Worm (Caenorhabditis elegans) whole organism, late embryonic: ENCODE results near the gene lgc-43.

Experiments
- F13H6.1 ChIP-seq: sonication (generic microtip); optimal IDR thresholded peaks from 2 replicates; lab custom pipeline; 2016; ENCODE audit warnings: missing genetic modification characterization, missing compliant biosample characterization
- K02D7.2 ChIP-seq: sonication (generic microtip); optimal IDR thresholded peaks from 2 replicates; lab custom pipeline; 2017; ENCODE audit warnings: mild to moderate bottlenecking, missing genetic modification characterization, missing compliant biosample characterization
- T23F11.4 ChIP-seq: fragments of 200-800 bp; sonication (Bioruptor generic); optimal IDR thresholded peaks from 2 replicates; lab custom pipeline; 2018; ENCODE audit warnings: mild to moderate bottlenecking, missing genetic modification characterization, missing compliant biosample characterization
- Y22D7AL.16 ChIP-seq: sonication (generic microtip); optimal IDR thresholded peaks from 2 replicates; lab custom pipeline; 2016; ENCODE audit warnings: missing genetic modification characterization, missing compliant biosample characterization
- ahr-1 ChIP-seq: sonication (generic microtip); optimal IDR thresholded peaks from 2 replicates; lab custom pipeline; 2016; ENCODE audit warnings: missing genetic modification characterization, missing compliant biosample characterization
- ama-1 ChIP-seq: fragments of 150-350 bp; optimal IDR thresholded peaks from 2 replicates; lab custom pipeline; 2014
- ceh-18 ChIP-seq: sonication (generic microtip); optimal IDR thresholded peaks from 2 replicates; lab custom pipeline; 2016; ENCODE audit warnings: missing genetic modification characterization, missing compliant biosample characterization
- ceh-19 ChIP-seq: fragments of 200-800 bp; sonication (Bioruptor generic); optimal IDR thresholded peaks from 2 replicates; lab custom pipeline; 2018; ENCODE audit warnings: mild to moderate bottlenecking, missing genetic modification characterization, missing compliant biosample characterization
- ceh-24 ChIP-seq: sonication (generic microtip); optimal IDR thresholded peaks from 2 replicates; lab custom pipeline; 2016; ENCODE audit warnings: mild to moderate bottlenecking, missing genetic modification characterization, missing compliant biosample characterization
- ceh-30 ChIP-seq: fragments of 150-350 bp; optimal IDR thresholded peaks from 2 replicates; lab custom pipeline; 2014; ENCODE audit warnings: missing biosample characterization, missing genetic modification characterization
- ceh-31 ChIP-seq: sonication (generic microtip); optimal IDR thresholded peaks from 2 replicates; lab custom pipeline; 2016; ENCODE audit warnings: missing genetic modification characterization, missing compliant biosample characterization
- ceh-34 ChIP-seq: sonication (generic microtip); optimal IDR thresholded peaks from 2 replicates; lab custom pipeline; 2016; ENCODE audit warnings: mild to moderate bottlenecking, missing genetic modification characterization, missing compliant biosample characterization
- ceh-48 ChIP-seq: sonication (generic microtip); optimal IDR thresholded peaks from 2 replicates; lab custom pipeline; 2016; ENCODE audit warnings: missing genetic modification characterization, inconsistent platforms, missing compliant biosample characterization
- ceh-6 ChIP-seq: fragments of 200-800 bp; sonication (Bioruptor generic); optimal IDR thresholded peaks from 2 replicates; lab custom pipeline; 2018; ENCODE audit warnings: mild to moderate bottlenecking, missing genetic modification characterization, missing compliant biosample characterization
- ceh-9 ChIP-seq: sonication (generic microtip); optimal IDR thresholded peaks from 2 replicates; lab custom pipeline; 2016; ENCODE audit warnings: mild to moderate bottlenecking, missing genetic modification characterization, inconsistent platforms, missing compliant biosample characterization
- che-1 ChIP-seq: sonication (generic microtip); optimal IDR thresholded peaks from 2 replicates; lab custom pipeline; 2016; ENCODE audit warnings: mild to moderate bottlenecking, missing genetic modification characterization, missing compliant biosample characterization
- ets-4 ChIP-seq: sonication (generic microtip); optimal IDR thresholded peaks from 2 replicates; lab custom pipeline; 2016; ENCODE audit warnings: missing genetic modification characterization, missing compliant biosample characterization
- eyg-1 ChIP-seq: sonication (generic microtip); optimal IDR thresholded peaks from 2 replicates; lab custom pipeline; 2016; ENCODE audit warnings: missing genotype, missing genetic modification characterization, missing compliant biosample characterization
- fax-1 ChIP-seq: sonication (generic microtip); optimal IDR thresholded peaks from 2 replicates; lab custom pipeline; 2016; ENCODE audit warnings: missing genotype, missing genetic modification characterization, missing compliant biosample characterization
- fkh-10 ChIP-seq: fragments of 150-350 bp; optimal IDR thresholded peaks from 2 replicates; lab custom pipeline; 2014; ENCODE audit warnings: missing biosample characterization, missing genetic modification reagents, missing genetic modification characterization
- gmeb-2 ChIP-seq: sonication (generic microtip); optimal IDR thresholded peaks from 2 replicates; lab custom pipeline; 2016; ENCODE audit warnings: missing genetic modification characterization, inconsistent platforms, missing compliant biosample characterization
- hlh-13 ChIP-seq: fragments of 200-800 bp; sonication (Bioruptor generic); optimal IDR thresholded peaks from 2 replicates; lab custom pipeline; 2018; ENCODE audit warnings: mild to moderate bottlenecking, missing genetic modification characterization, missing compliant biosample characterization
- hlh-15 ChIP-seq: sonication (generic microtip); optimal IDR thresholded peaks from 2 replicates; lab custom pipeline; 2016; ENCODE audit warnings: missing genetic modification characterization, missing compliant biosample characterization
- hlh-6 ChIP-seq: sonication (generic microtip); optimal IDR thresholded peaks from 2 replicates; lab custom pipeline; 2016; ENCODE audit warnings: missing genotype, missing genetic modification characterization, missing compliant biosample characterization
- lim-6 ChIP-seq: sonication (generic microtip); optimal IDR thresholded peaks from 2 replicates; lab custom pipeline; 2016; ENCODE audit warnings: missing genetic modification characterization, missing compliant biosample characterization
- madf-2 ChIP-seq: sonication (generic microtip); optimal IDR thresholded peaks from 2 replicates; lab custom pipeline; 2017; ENCODE audit warnings: missing genetic modification characterization, missing compliant biosample characterization
- mec-3 ChIP-seq: sonication (generic microtip); optimal IDR thresholded peaks from 2 replicates; lab custom pipeline; 2016; ENCODE audit warnings: borderline replicate concordance, missing genetic modification characterization, missing compliant biosample characterization
- nhr-232 ChIP-seq: sonication (generic microtip); optimal IDR thresholded peaks from 2 replicates; lab custom pipeline; 2016; ENCODE audit warnings: missing genetic modification characterization, missing compliant biosample characterization
- npax-4 ChIP-seq: sonication (generic microtip); optimal IDR thresholded peaks from 2 replicates; lab custom pipeline; 2016; ENCODE audit warnings: missing genetic modification characterization, missing compliant biosample characterization
- pat-9 ChIP-seq: fragments of 200-800 bp; sonication (Bioruptor generic); optimal IDR thresholded peaks from 2 replicates; lab custom pipeline; 2018; ENCODE audit warnings: mild to moderate bottlenecking, missing genetic modification characterization, moderate library complexity, missing compliant biosample characterization
- pax-1 ChIP-seq: fragments of 150-350 bp; optimal IDR thresholded peaks from 2 replicates; lab custom pipeline; 2014; ENCODE audit warnings: missing biosample characterization, missing genetic modification characterization
- pqm-1 ChIP-seq: sonication (generic microtip); optimal IDR thresholded peaks from 2 replicates; lab custom pipeline; 2016; ENCODE audit warnings: missing genetic modification characterization, missing compliant biosample characterization
- ref-2 ChIP-seq: sonication (generic microtip); optimal IDR thresholded peaks from 2 replicates; lab custom pipeline; 2016; ENCODE audit warnings: missing genetic modification characterization, missing compliant biosample characterization
- tbx-7 ChIP-seq: sonication (generic microtip); optimal IDR thresholded peaks from 2 replicates; lab custom pipeline; 2016; ENCODE audit warnings: missing genotype, missing genetic modification characterization, missing compliant biosample characterization
- unc-86 ChIP-seq: sonication (generic microtip); optimal IDR thresholded peaks from 2 replicates; lab custom pipeline; 2016; ENCODE audit warnings: missing genetic modification characterization, missing compliant biosample characterization
- zip-5 ChIP-seq: sonication (generic microtip); optimal IDR thresholded peaks from 2 replicates; lab custom pipeline; 2016; ENCODE audit warnings: missing genetic modification characterization, missing compliant biosample characterization

Gene lgc-43

DNA sequence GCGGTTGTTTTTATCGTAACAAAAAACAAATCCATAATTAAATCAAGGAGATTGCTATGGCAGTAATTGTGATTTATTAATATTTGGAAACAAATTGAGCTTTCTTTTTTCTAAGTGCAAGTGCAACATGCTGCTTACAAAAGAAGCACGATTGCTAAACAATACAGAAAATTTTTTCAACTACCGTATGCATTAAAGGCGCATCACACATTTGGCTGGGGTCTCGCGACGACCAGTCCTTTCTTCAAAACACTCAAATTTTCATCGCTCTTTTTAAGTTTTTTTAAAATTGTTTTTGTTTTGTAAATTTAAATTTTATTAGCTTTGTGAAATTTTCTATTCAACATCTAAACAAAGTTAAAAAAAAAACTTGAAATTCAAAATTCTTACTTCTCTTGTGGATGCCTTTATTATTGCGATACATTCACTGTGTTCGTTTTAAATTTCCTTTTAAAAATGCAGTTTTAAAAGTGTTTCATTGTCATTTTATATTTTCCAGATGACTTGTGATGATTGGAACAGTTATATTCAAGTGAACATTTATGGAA, 31.8 kb upstream of the lgc-43 start, which contains the start of gene zim-1:
zim-1 (plus strand) TSS at position 498 of the 548 bp plus-strand sequence.
- TF ChIP-seq pat-9 (tag; lab: Kevin White, UChicago), result no peak
- TF ChIP-seq T23F11.4, result no peak
- no peak for TF ChIP-seq F13H6.1 (tag; lab: Kevin White, UChicago)

DNA sequence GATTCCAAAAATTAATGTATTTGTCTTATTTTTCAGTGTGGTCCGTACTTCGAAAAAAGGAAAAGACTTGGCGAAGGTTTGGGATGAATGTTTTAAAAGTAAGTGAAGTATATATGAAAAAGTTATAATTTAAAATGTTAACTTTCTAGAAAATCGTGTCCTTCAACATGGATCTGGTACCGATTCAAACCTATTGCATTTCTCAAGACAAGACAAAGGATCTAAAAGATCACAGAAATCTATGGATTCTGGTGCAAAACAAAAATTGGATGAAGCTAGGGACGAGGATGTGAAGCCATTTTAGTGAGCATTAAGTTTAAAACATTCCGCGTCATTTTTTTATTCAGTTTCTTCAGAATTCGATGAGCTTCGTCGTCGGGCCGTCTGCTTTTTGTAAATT, 23.5 kb upstream of the lgc-43 start, which contains the start of gene zim-2:
zim-2 (plus strand) TSS at position 301 of the 400 bp plus-strand sequence.
- TF ChIP-seq eyg-1 (no peak), madf-2 (tag; lab: Kevin White, UChicago) (no peak), ceh-6 (GFP tag; lab: Kevin White, UChicago) (no peak), ceh-9 (tag; lab: Kevin White, UChicago) (no peak), zip-5 (tag; lab: Kevin White, UChicago) (no peak), pax-1 (tag; lab: Kevin White, UChicago) (no peak), ceh-31 (tag; lab: Kevin White, UChicago) (no peak), lim-6 (no peak), hlh-15 (tag; lab: Kevin White, UChicago) (no peak), gmeb-2 (no peak), pqm-1 (tag; lab: Kevin White, UChicago) (no peak)
- TF ChIP-seq, all 69 proteins: peak for 0

DNA sequence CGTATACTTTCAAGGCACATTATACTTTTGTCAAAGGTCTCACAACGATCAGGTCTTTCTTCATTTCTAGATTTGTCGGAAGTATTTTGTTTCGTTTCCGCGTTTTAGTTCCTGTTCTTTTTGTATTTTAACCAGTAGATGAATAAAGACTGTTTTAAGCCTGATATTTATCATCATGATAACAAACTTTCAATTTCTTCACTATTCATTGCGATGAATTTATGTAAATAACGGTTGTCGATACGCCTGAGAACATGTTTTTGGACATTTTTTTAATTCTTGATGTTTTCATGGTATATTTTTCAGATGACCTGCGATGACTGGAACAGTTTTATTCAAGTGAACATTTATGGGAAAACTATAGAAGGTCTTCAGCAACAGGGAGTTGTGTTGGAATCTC, 20.1 kb upstream of the lgc-43 start, which contains the start of gene zim-3:
zim-3 (plus strand) TSS at position 301 of the 400 bp plus-strand sequence.
- TF ChIP-seq Y22D7AL.16 (tag; lab: Kevin White, UChicago), result no peak
- TF ChIP-seq ama-1 (lab: Kevin White, UChicago), result no peak

DNA sequence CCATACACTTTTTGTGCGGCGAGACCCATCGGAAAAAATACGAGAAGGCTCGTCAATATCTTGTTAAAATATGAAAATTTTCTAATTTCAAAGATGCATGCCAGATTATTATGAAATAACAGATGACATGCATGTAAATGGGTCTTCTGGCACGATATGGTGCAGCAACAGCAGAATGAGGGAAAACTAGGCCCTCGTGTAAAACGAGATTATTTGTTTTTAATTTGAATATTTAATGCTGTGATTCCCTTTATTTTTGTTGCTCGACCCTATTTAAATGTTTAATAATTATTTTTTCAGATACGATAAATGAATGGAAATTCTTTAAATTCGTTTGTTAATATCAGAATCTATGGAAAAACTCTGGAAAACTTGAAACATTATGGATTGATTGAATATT, 16.9 kb upstream of the lgc-43 start, which contains the start of gene him-8:
him-8 (plus strand) TSS at position 301 of the 400 bp plus-strand sequence.
- no peak for TF ChIP-seq nhr-232 (tag; lab: Kevin White, UChicago)
- no peak for TF ChIP-seq che-1 (tag; lab: Kevin White, UChicago)
- TF ChIP-seq tbx-7 (tag; lab: Kevin White, UChicago), result no peak
- no peak for TF ChIP-seq ref-2
- TF ChIP-seq ceh-18 (tag; lab: Kevin White, UChicago), result no peak
- no peak for TF ChIP-seq ceh-34 (tag; lab: Kevin White, UChicago)
- no peak for TF ChIP-seq unc-86 (tag; lab: Kevin White, UChicago)
- TF ChIP-seq npax-4 (tag; lab: Kevin White, UChicago), result no peak
- no peak for TF ChIP-seq fkh-10 (GFP tag; lab: Kevin White, UChicago)
- TF ChIP-seq mec-3 (tag; lab: Kevin White, UChicago), result no peak
- no peak for TF ChIP-seq ceh-24 (tag; lab: Kevin White, UChicago)
- TF ChIP-seq ets-4 (tag; lab: Kevin White, UChicago), result no peak
- no peak for TF ChIP-seq hlh-6 (tag; lab: Kevin White, UChicago)
- no peak for TF ChIP-seq fax-1
- no peak for TF ChIP-seq ahr-1 (tag; lab: Kevin White, UChicago)

DNA sequence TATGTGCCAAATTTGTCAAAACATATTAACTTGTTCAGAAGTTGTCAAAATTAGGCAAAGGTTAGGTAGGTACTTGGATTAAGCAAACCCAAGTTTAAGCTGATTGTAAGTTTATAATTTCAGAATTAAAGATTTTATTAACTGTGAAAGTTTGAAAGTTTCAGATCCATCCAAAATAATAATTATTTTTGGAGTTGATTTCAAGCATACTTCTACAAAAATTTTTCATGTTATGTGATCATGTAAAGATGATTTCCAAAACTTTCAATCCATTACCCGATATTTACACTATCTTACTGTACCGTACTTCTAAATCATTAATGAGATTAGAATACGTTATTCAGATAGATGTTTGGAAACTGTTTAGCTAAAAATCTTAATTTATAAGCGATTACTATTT, 13.9 kb upstream of the lgc-43 start:
- TF ChIP-seq ceh-19 (GFP tag; lab: Kevin White, UChicago) (no peak), K02D7.2 (tag; lab: Kevin White, UChicago) (no peak), pat-9 (tag; lab: Kevin White, UChicago) (no peak), ceh-18 (tag; lab: Kevin White, UChicago) (no peak), npax-4 (tag; lab: Kevin White, UChicago) (no peak), ceh-30 (tag; lab: Kevin White, UChicago) (no peak), hlh-13 (GFP tag; lab: Kevin White, UChicago) (no peak), ceh-48 (tag; lab: Kevin White, UChicago) (no peak)
